Worm (Caenorhabditis elegans) whole organism, late embryonic: Measurements from ENCODE around the gene ufm-1.
A peak's percentile ranks its signal among the peaks of the same experiment; 100 is the strongest.

Experiments
- C38D4.7 ChIP-seq: fragments of 200-800 bp; sonication (Bioruptor generic); optimal IDR thresholded peaks from 2 replicates; lab custom pipeline; 2018; ENCODE audit warnings: mild to moderate bottlenecking, missing genetic modification characterization, moderate library complexity, missing compliant biosample characterization
- K02D7.2 ChIP-seq: sonication (generic microtip); optimal IDR thresholded peaks from 2 replicates; lab custom pipeline; 2017; ENCODE audit warnings: mild to moderate bottlenecking, missing genetic modification characterization, missing compliant biosample characterization
- T23F11.4 ChIP-seq: fragments of 200-800 bp; sonication (Bioruptor generic); optimal IDR thresholded peaks from 2 replicates; lab custom pipeline; 2018; ENCODE audit warnings: mild to moderate bottlenecking, missing genetic modification characterization, missing compliant biosample characterization
- ama-1 ChIP-seq: fragments of 150-350 bp; optimal IDR thresholded peaks from 2 replicates; lab custom pipeline; 2014
- ceh-14 ChIP-seq: sonication (generic microtip); optimal IDR thresholded peaks from 2 replicates; lab custom pipeline; 2016; ENCODE audit warnings: missing genotype, missing genetic modification characterization, missing compliant biosample characterization
- ceh-18 ChIP-seq: sonication (generic microtip); optimal IDR thresholded peaks from 2 replicates; lab custom pipeline; 2016; ENCODE audit warnings: missing genetic modification characterization, missing compliant biosample characterization
- ceh-22 ChIP-seq: sonication (generic microtip); optimal IDR thresholded peaks from 2 replicates; lab custom pipeline; 2017; ENCODE audit warnings: missing biosample characterization, missing genetic modification characterization
- ceh-30 ChIP-seq: fragments of 150-350 bp; optimal IDR thresholded peaks from 2 replicates; lab custom pipeline; 2014; ENCODE audit warnings: missing biosample characterization, missing genetic modification characterization
- ceh-31 ChIP-seq: sonication (generic microtip); optimal IDR thresholded peaks from 2 replicates; lab custom pipeline; 2016; ENCODE audit warnings: missing genetic modification characterization, missing compliant biosample characterization
- ceh-45 ChIP-seq: fragments of 200-800 bp; sonication (Bioruptor generic); IDR thresholded peaks from 2 replicates; pipeline ENCODE4 v1.3.6; 2022; ENCODE audit warnings: missing genetic modification reagents, missing genetic modification characterization, missing compliant biosample characterization
- ceh-6 ChIP-seq: fragments of 200-800 bp; sonication (Bioruptor generic); optimal IDR thresholded peaks from 2 replicates; lab custom pipeline; 2018; ENCODE audit warnings: mild to moderate bottlenecking, missing genetic modification characterization, missing compliant biosample characterization
- ceh-9 ChIP-seq: sonication (generic microtip); optimal IDR thresholded peaks from 2 replicates; lab custom pipeline; 2016; ENCODE audit warnings: mild to moderate bottlenecking, missing genetic modification characterization, inconsistent platforms, missing compliant biosample characterization
- che-1 ChIP-seq: sonication (generic microtip); optimal IDR thresholded peaks from 2 replicates; lab custom pipeline; 2016; ENCODE audit warnings: mild to moderate bottlenecking, missing genetic modification characterization, missing compliant biosample characterization
- dmd-4 ChIP-seq: sonication (generic microtip); optimal IDR thresholded peaks from 2 replicates; lab custom pipeline; 2016; ENCODE audit warnings: borderline replicate concordance, missing genetic modification characterization, missing compliant biosample characterization
- elt-2 ChIP-seq: sonication (generic microtip); optimal IDR thresholded peaks from 2 replicates; lab custom pipeline; 2016; ENCODE audit warnings: missing genetic modification reagents, missing genetic modification characterization, missing compliant biosample characterization
- elt-4 ChIP-seq: sonication (generic microtip); optimal IDR thresholded peaks from 2 replicates; lab custom pipeline; 2016; ENCODE audit warnings: missing genetic modification characterization, missing compliant biosample characterization
- ets-4 ChIP-seq: sonication (generic microtip); optimal IDR thresholded peaks from 2 replicates; lab custom pipeline; 2016; ENCODE audit warnings: missing genetic modification characterization, missing compliant biosample characterization
- eyg-1 ChIP-seq: sonication (generic microtip); optimal IDR thresholded peaks from 2 replicates; lab custom pipeline; 2016; ENCODE audit warnings: missing genotype, missing genetic modification characterization, missing compliant biosample characterization
- fax-1 ChIP-seq: sonication (generic microtip); optimal IDR thresholded peaks from 2 replicates; lab custom pipeline; 2016; ENCODE audit warnings: missing genotype, missing genetic modification characterization, missing compliant biosample characterization
- fkh-6 ChIP-seq: sonication (generic microtip); optimal IDR thresholded peaks from 2 replicates; lab custom pipeline; 2016; ENCODE audit warnings: missing genetic modification characterization, missing compliant biosample characterization
- hlh-13 ChIP-seq: fragments of 200-800 bp; sonication (Bioruptor generic); optimal IDR thresholded peaks from 2 replicates; lab custom pipeline; 2018; ENCODE audit warnings: mild to moderate bottlenecking, missing genetic modification characterization, missing compliant biosample characterization
- hlh-30 ChIP-seq: sonication (generic microtip); optimal IDR thresholded peaks from 2 replicates; lab custom pipeline; 2017; ENCODE audit warnings: antibody characterized with exemption, missing genetic modification characterization, missing compliant biosample characterization; ENCODE audit not compliant: insufficient read depth
- hlh-8 ChIP-seq: sonication (generic microtip); optimal IDR thresholded peaks from 2 replicates; lab custom pipeline; 2016; ENCODE audit warnings: missing genotype, missing genetic modification characterization, missing compliant biosample characterization
- lin-11 ChIP-seq: fragments of 200-800 bp; sonication (Bioruptor generic); optimal IDR thresholded peaks from 2 replicates; lab custom pipeline; 2018; ENCODE audit warnings: mild to moderate bottlenecking, missing genetic modification characterization, missing compliant biosample characterization
- madf-2 ChIP-seq: sonication (generic microtip); optimal IDR thresholded peaks from 2 replicates; lab custom pipeline; 2017; ENCODE audit warnings: missing genetic modification characterization, missing compliant biosample characterization
- mec-3 ChIP-seq: sonication (generic microtip); optimal IDR thresholded peaks from 2 replicates; lab custom pipeline; 2016; ENCODE audit warnings: borderline replicate concordance, missing genetic modification characterization, missing compliant biosample characterization
- npax-4 ChIP-seq: sonication (generic microtip); optimal IDR thresholded peaks from 2 replicates; lab custom pipeline; 2016; ENCODE audit warnings: missing genetic modification characterization, missing compliant biosample characterization
- pag-3 ChIP-seq: sonication (generic microtip); optimal IDR thresholded peaks from 2 replicates; lab custom pipeline; 2016; ENCODE audit warnings: missing compliant biosample characterization, missing genetic modification characterization, borderline replicate concordance
- pat-9 ChIP-seq: fragments of 200-800 bp; sonication (Bioruptor generic); optimal IDR thresholded peaks from 2 replicates; lab custom pipeline; 2018; ENCODE audit warnings: mild to moderate bottlenecking, missing genetic modification characterization, moderate library complexity, missing compliant biosample characterization
- pqm-1 ChIP-seq: sonication (generic microtip); optimal IDR thresholded peaks from 2 replicates; lab custom pipeline; 2016; ENCODE audit warnings: missing genetic modification characterization, missing compliant biosample characterization
- ref-2 ChIP-seq: sonication (generic microtip); optimal IDR thresholded peaks from 2 replicates; lab custom pipeline; 2016; ENCODE audit warnings: missing genetic modification characterization, missing compliant biosample characterization
- rnt-1 ChIP-seq: sonication (generic microtip); optimal IDR thresholded peaks from 2 replicates; lab custom pipeline; 2016; ENCODE audit warnings: missing genetic modification characterization, missing compliant biosample characterization
- sdc-2 ChIP-seq: sonication (generic microtip); optimal IDR thresholded peaks from 2 replicates; lab custom pipeline; 2016; ENCODE audit warnings: missing genotype, missing genetic modification characterization, missing compliant biosample characterization
- sox-2 ChIP-seq: fragments of 200-800 bp; sonication (Bioruptor generic); IDR thresholded peaks from 2 replicates; pipeline ENCODE4 v1.3.6; 2022; ENCODE audit warnings: missing genetic modification reagents, missing genetic modification characterization, missing compliant biosample characterization
- sox-4 ChIP-seq: sonication (generic microtip); optimal IDR thresholded peaks from 2 replicates; lab custom pipeline; 2017; ENCODE audit warnings: mild to moderate bottlenecking, missing genetic modification characterization, inconsistent platforms, missing compliant biosample characterization
- syd-9 ChIP-seq: sonication (generic microtip); optimal IDR thresholded peaks from 2 replicates; lab custom pipeline; 2016; ENCODE audit warnings: mild to moderate bottlenecking, missing genetic modification characterization, moderate library complexity, missing compliant biosample characterization
- tbx-2 ChIP-seq: sonication (generic microtip); optimal IDR thresholded peaks from 2 replicates; lab custom pipeline; 2016; ENCODE audit warnings: missing genetic modification characterization, missing compliant biosample characterization
- unc-3 ChIP-seq, 2 experiments: fragments of 200-800 bp in 1 of 2; sonication (Bioruptor generic) in 1 of 2; sonication (generic microtip) in 1 of 2; conservative IDR thresholded peaks in 1 of 2; optimal IDR thresholded peaks in 1 of 2; 2 replicates each; pipeline versions ENCODE4 v1.3.6 to Lab custom; 2016 to 2022; ENCODE audit warnings: missing compliant biosample characterization in 2 of 2, missing genetic modification characterization in 2 of 2, missing genetic modification reagents in 1 of 2
- unc-42 ChIP-seq: sonication (generic microtip); optimal IDR thresholded peaks from 2 replicates; lab custom pipeline; 2016; ENCODE audit warnings: missing genotype, missing genetic modification characterization, missing compliant biosample characterization
- unc-55 ChIP-seq: sonication (generic microtip); optimal IDR thresholded peaks from 2 replicates; lab custom pipeline; 2017; ENCODE audit warnings: missing biosample characterization, missing genetic modification reagents, missing genetic modification characterization
- ztf-16 ChIP-seq: sonication (generic microtip); optimal IDR thresholded peaks from 2 replicates; lab custom pipeline; 2017; ENCODE audit warnings: missing genetic modification characterization, missing compliant biosample characterization

The ufm-1 gene

ce11 chrIII:7872776-7873175 lies 14.0 kb downstream of the ufm-1 start:
- no peak for TF ChIP-seq fax-1 (tag; lab: Kevin White, UChicago)

ce11 chrIII:7873481-7873880 lies 14.7 kb downstream of the ufm-1 start, which contains the start of gene tyr-1:
tyr-1 (plus strand) TSS chrIII:7873781.
- TF ChIP-seq ceh-9 (no peak), mec-3 (tag; lab: Kevin White, UChicago) (no peak), elt-4 (no peak), tbx-2 (tag; lab: Kevin White, UChicago) (no peak), sdc-2 (tag; lab: Kevin White, UChicago) (no peak), fax-1 (tag; lab: Kevin White, UChicago) (no peak), fkh-6 (tag; lab: Kevin White, UChicago) (no peak), sox-4 (no peak), K02D7.2 (tag; lab: Kevin White, UChicago) (no peak), ceh-31 (tag; lab: Kevin White, UChicago) (no peak), hlh-8 (tag; lab: Kevin White, UChicago) (no peak), ceh-6 (no peak), hlh-30 (tag; lab: Kevin White, UChicago) (no peak), pat-9 (tag; lab: Kevin White, UChicago) (no peak), unc-3 (GFP tag; conservative IDR thresholded peaks at IDR 0.05; lab: Robert Waterston, UW) (no peak), unc-3 (tag; optimal IDR thresholded peaks at IDR 0.05; lab: Kevin White, UChicago) (no peak), dmd-4 (tag; lab: Kevin White, UChicago) (no peak), hlh-13 (GFP tag; lab: Kevin White, UChicago) (no peak), madf-2 (no peak)

- TF ChIP-seq hlh-30 (tag; lab: Kevin White, UChicago), result no peak
- TF ChIP-seq, all 69 proteins: peak for 0
Observed at ce11 chrIII:7877090-7877489, 18.3 kb downstream of the ufm-1 start.

ce11 chrIII:7878852-7879329 lies 20.1 kb downstream of the ufm-1 start, which contains the start of gene sup-18:
sup-18 (minus strand) TSS chrIII:7878902.
- no peak for TF ChIP-seq ceh-9
- no peak for TF ChIP-seq sox-2 (GFP tag; lab: Robert Waterston, UW)
- TF ChIP-seq fax-1 (tag; lab: Kevin White, UChicago), result no peak
- no peak for TF ChIP-seq ceh-22
- no peak for TF ChIP-seq ets-4 (tag; lab: Kevin White, UChicago)
- no peak for TF ChIP-seq elt-4
- TF ChIP-seq tbx-2 (tag; lab: Kevin White, UChicago), result no peak
- no peak for TF ChIP-seq T23F11.4 (GFP tag; lab: Kevin White, UChicago)
- TF ChIP-seq pqm-1 (tag; lab: Kevin White, UChicago), result no peak
- TF ChIP-seq ama-1 (lab: Kevin White, UChicago), result no peak
- no peak for TF ChIP-seq npax-4 (tag; lab: Kevin White, UChicago)
- no peak for TF ChIP-seq ceh-14
- TF ChIP-seq unc-3 (GFP tag; conservative IDR thresholded peaks at IDR 0.05; lab: Robert Waterston, UW), result no peak
- TF ChIP-seq unc-3 (tag; optimal IDR thresholded peaks at IDR 0.05; lab: Kevin White, UChicago), result no peak
- TF ChIP-seq, all 69 proteins: peak for 0

- no peak for TF ChIP-seq dmd-4 (tag; lab: Kevin White, UChicago)
- no peak for TF ChIP-seq pag-3
- TF ChIP-seq ceh-6, result no peak
- no peak for TF ChIP-seq ref-2 (tag; lab: Kevin White, UChicago)
- TF ChIP-seq ceh-18 (tag; lab: Kevin White, UChicago), result peak; percentile 75
- TF ChIP-seq eyg-1 (tag; lab: Kevin White, UChicago), result no peak
- TF ChIP-seq ceh-30 (tag; lab: Kevin White, UChicago), result no peak
- TF ChIP-seq elt-2 (tag; lab: Kevin White, UChicago), result no peak
- no peak for TF ChIP-seq unc-42 (tag; lab: Kevin White, UChicago)
- TF ChIP-seq rnt-1, result peak; percentile 46
- TF ChIP-seq sox-4, result no peak
- TF ChIP-seq C38D4.7, result no peak
- no peak for TF ChIP-seq ceh-14
- TF ChIP-seq hlh-8 (tag; lab: Kevin White, UChicago), result no peak
- TF ChIP-seq hlh-30 (tag; lab: Kevin White, UChicago), result no peak
- TF ChIP-seq che-1 (tag; lab: Kevin White, UChicago), result no peak
- no peak for TF ChIP-seq ztf-16
- peak; percentile 72 for TF ChIP-seq unc-55 (GFP tag; lab: Kevin White, UChicago)
- TF ChIP-seq ceh-45 (GFP tag; lab: Robert Waterston, UW), result no peak
- no peak for TF ChIP-seq syd-9 (tag; lab: Kevin White, UChicago)
- no peak for TF ChIP-seq sdc-2 (tag; lab: Kevin White, UChicago)
- no peak for TF ChIP-seq elt-4
- TF ChIP-seq pqm-1 (tag; lab: Kevin White, UChicago), result no peak
- no peak for TF ChIP-seq lin-11 (tag; lab: Kevin White, UChicago)
Observed at ce11 chrIII:7880132-7880715, 21.4 kb downstream of the ufm-1 start.
